Worm (Caenorhabditis elegans) whole organism, L1 larva: Measurements from ENCODE around the gene F21C10.7.

Experiments
- blmp-1 ChIP-seq: fragments of 150-350 bp; optimal IDR thresholded peaks from 2 replicates; lab custom pipeline; 2014; ENCODE audit warnings: missing biosample characterization, missing genetic modification characterization
- ceh-63 ChIP-seq: fragments of 200-800 bp; sonication (Bioruptor generic); optimal IDR thresholded peaks from 2 replicates; lab custom pipeline; 2018; ENCODE audit warnings: mild to moderate bottlenecking, missing genetic modification characterization, missing compliant biosample characterization
- ceh-82 ChIP-seq, 3 experiments: fragments of 150-350 bp in 1 of 3; sonication (generic microtip) in 2 of 3; optimal IDR thresholded peaks; 2 replicates each; lab custom pipeline; 2014 to 2017; ENCODE audit warnings: missing biosample characterization in 3 of 3, missing genetic modification characterization in 3 of 3
- ceh-88 ChIP-seq: fragments of 200-800 bp; sonication (Bioruptor generic); IDR thresholded peaks from 2 replicates; pipeline ENCODE4 v1.3.6; 2022; ENCODE audit warnings: missing genetic modification characterization, missing compliant biosample characterization
- dpl-1 ChIP-seq, 3 experiments: fragments of 150-350 bp in 2 of 3; sonication (generic microtip) in 1 of 3; optimal IDR thresholded peaks; 2 replicates each; lab custom pipeline; 2014 to 2017; ENCODE audit warnings: missing biosample characterization in 3 of 3, missing genetic modification characterization in 3 of 3, missing genetic modification reagents in 3 of 3
- efl-1 ChIP-seq, 4 experiments: fragments of 150-350 bp; optimal IDR thresholded peaks in 3 of 4; peaks in 1 of 4; 1 replicate in 1 of 4; 2 replicates in 3 of 4; lab custom pipeline; 2014; ENCODE audit warnings: missing biosample characterization in 2 of 4, missing genetic modification characterization in 2 of 4, missing genetic modification reagents in 2 of 4
- egl-13 ChIP-seq: sonication (generic microtip); optimal IDR thresholded peaks from 2 replicates; lab custom pipeline; 2016; ENCODE audit warnings: missing genotype, missing genetic modification reagents, missing genetic modification characterization, missing compliant biosample characterization
- egl-27 ChIP-seq, 2 experiments: fragments of 150-350 bp in 1 of 2; sonication (generic microtip); optimal IDR thresholded peaks; 3 replicates each; lab custom pipeline; 2017 to 2018; ENCODE audit warnings: missing biosample characterization in 2 of 2, missing genetic modification characterization in 2 of 2, missing genetic modification reagents in 2 of 2
- elt-2 ChIP-seq: sonication (generic microtip); optimal IDR thresholded peaks from 2 replicates; lab custom pipeline; 2016; ENCODE audit warnings: missing genetic modification characterization, mild to moderate bottlenecking, inconsistent platforms, missing compliant biosample characterization, missing genetic modification reagents
- ets-5 ChIP-seq: fragments of 200-800 bp; sonication (Bioruptor generic); IDR thresholded peaks from 2 replicates; pipeline ENCODE4 v1.3.6; 2022; ENCODE audit warnings: missing genetic modification characterization, missing compliant biosample characterization
- fkh-10 ChIP-seq: sonication (generic microtip); optimal IDR thresholded peaks from 2 replicates; lab custom pipeline; 2017; ENCODE audit warnings: missing biosample characterization, missing genetic modification reagents, missing genetic modification characterization
- fkh-4 ChIP-seq: sonication (generic microtip); optimal IDR thresholded peaks from 2 replicates; lab custom pipeline; 2016; ENCODE audit warnings: missing compliant biosample characterization, missing genetic modification characterization, borderline replicate concordance
- fkh-8 ChIP-seq: sonication (generic microtip); optimal IDR thresholded peaks from 2 replicates; lab custom pipeline; 2016; ENCODE audit warnings: mild to moderate bottlenecking, missing genetic modification characterization, missing compliant biosample characterization
- isw-1 ChIP-seq: fragments of 200-800 bp; sonication (Bioruptor generic); IDR thresholded peaks from 2 replicates; pipeline ENCODE4 v1.3.6; 2022; ENCODE audit warnings: missing genetic modification characterization, missing compliant biosample characterization
- lin-13 ChIP-seq: fragments of 150-350 bp; optimal IDR thresholded peaks from 2 replicates; lab custom pipeline; 2014; ENCODE audit warnings: missing biosample characterization, missing genetic modification reagents, missing genetic modification characterization
- lin-14 ChIP-seq: fragments of 200-800 bp; sonication (Bioruptor generic); optimal IDR thresholded peaks from 2 replicates; lab custom pipeline; 2018; ENCODE audit warnings: mild to moderate bottlenecking, missing genetic modification characterization, moderate library complexity, missing compliant biosample characterization
- lin-35 ChIP-seq, 2 experiments: fragments of 150-350 bp; optimal IDR thresholded peaks; 2 replicates each; lab custom pipeline; 2014; ENCODE audit warnings: missing biosample characterization in 2 of 2, missing genetic modification characterization in 2 of 2, missing genetic modification reagents in 2 of 2
- mab-9 ChIP-seq: fragments of 200-800 bp; sonication (Bioruptor generic); IDR thresholded peaks from 2 replicates; pipeline ENCODE4 v1.3.6; 2022; ENCODE audit warnings: missing genetic modification reagents, missing genetic modification characterization, missing compliant biosample characterization
- mdl-1 ChIP-seq, 2 experiments: fragments of 150-350 bp; optimal IDR thresholded peaks; 2 replicates each; lab custom pipeline; 2014 to 2017; ENCODE audit warnings: missing biosample characterization in 2 of 2, missing genetic modification characterization in 2 of 2, inconsistent platforms in 1 of 2
- mef-2 ChIP-seq: fragments of 150-350 bp; optimal IDR thresholded peaks from 2 replicates; lab custom pipeline; 2014; ENCODE audit warnings: missing biosample characterization, missing genetic modification characterization
- nhr-12 ChIP-seq: sonication (generic microtip); optimal IDR thresholded peaks from 2 replicates; lab custom pipeline; 2017; ENCODE audit warnings: missing biosample characterization, missing genetic modification characterization
- nhr-19 ChIP-seq: fragments of 200-800 bp; sonication (Bioruptor generic); conservative IDR thresholded peaks from 2 replicates; pipeline ENCODE4 v1.3.6; 2022; ENCODE audit warnings: missing genetic modification characterization, missing compliant biosample characterization
- nhr-20 ChIP-seq: sonication (generic microtip); optimal IDR thresholded peaks from 2 replicates; lab custom pipeline; 2016; ENCODE audit warnings: mild to moderate bottlenecking, missing genetic modification characterization, missing compliant biosample characterization
- nhr-28 ChIP-seq: fragments of 150-350 bp; optimal IDR thresholded peaks from 2 replicates; lab custom pipeline; 2014; ENCODE audit warnings: missing biosample characterization, missing genetic modification characterization
- nhr-71 ChIP-seq: sonication (generic microtip); optimal IDR thresholded peaks from 2 replicates; lab custom pipeline; 2016; ENCODE audit warnings: mild to moderate bottlenecking, missing genetic modification characterization, moderate library complexity, missing compliant biosample characterization
- nhr-76 ChIP-seq: sonication (generic microtip); optimal IDR thresholded peaks from 2 replicates; lab custom pipeline; 2017; ENCODE audit warnings: missing biosample characterization, missing genetic modification characterization
- nhr-77 ChIP-seq: fragments of 150-350 bp; optimal IDR thresholded peaks from 2 replicates; lab custom pipeline; 2014; ENCODE audit warnings: missing biosample characterization, missing genetic modification characterization
- nhr-85 ChIP-seq: sonication (generic microtip); peaks from one replicate; lab custom pipeline; 2016; ENCODE audit warnings: missing genetic modification characterization, inconsistent platforms, missing compliant biosample characterization
- snpc-4 ChIP-seq: fragments of 150-350 bp; optimal IDR thresholded peaks from 2 replicates; lab custom pipeline; 2014; ENCODE audit warnings: missing biosample characterization, missing genetic modification characterization
- snu-23 ChIP-seq: sonication (generic microtip); optimal IDR thresholded peaks from 2 replicates; lab custom pipeline; 2016; ENCODE audit warnings: missing genetic modification characterization, missing compliant biosample characterization
- sox-4 ChIP-seq: sonication (generic microtip); optimal IDR thresholded peaks from 2 replicates; lab custom pipeline; 2016; ENCODE audit warnings: missing genetic modification characterization, missing compliant biosample characterization
- sptf-1 ChIP-seq: fragments of 150-350 bp; optimal IDR thresholded peaks from 2 replicates; lab custom pipeline; 2014; ENCODE audit warnings: missing biosample characterization, missing genetic modification characterization
- swsn-7 ChIP-seq: sonication (generic microtip); optimal IDR thresholded peaks from 2 replicates; lab custom pipeline; 2016; ENCODE audit warnings: missing genetic modification characterization, missing compliant biosample characterization
- tbx-2 ChIP-seq: sonication (generic microtip); optimal IDR thresholded peaks from 2 replicates; lab custom pipeline; 2016; ENCODE audit warnings: missing genetic modification characterization, missing compliant biosample characterization
- tlp-1 ChIP-seq: fragments of 150-350 bp; optimal IDR thresholded peaks from 2 replicates; lab custom pipeline; 2014; ENCODE audit warnings: missing biosample characterization, missing genetic modification characterization
- unc-62 ChIP-seq: fragments of 150-350 bp; optimal IDR thresholded peaks from 2 replicates; lab custom pipeline; 2014; ENCODE audit warnings: missing biosample characterization, missing genetic modification reagents, missing genetic modification characterization
- unc-98 ChIP-seq: fragments of 200-800 bp; sonication (Bioruptor generic); IDR thresholded peaks from 2 replicates; pipeline ENCODE4 v1.3.6; 2022; ENCODE audit warnings: missing genetic modification characterization, missing compliant biosample characterization
- xbp-1 ChIP-seq: sonication (generic microtip); optimal IDR thresholded peaks from 2 replicates; lab custom pipeline; 2016; ENCODE audit warnings: missing genetic modification characterization, missing compliant biosample characterization
- zag-1 ChIP-seq: fragments of 150-350 bp; optimal IDR thresholded peaks from 2 replicates; lab custom pipeline; 2014; ENCODE audit warnings: missing biosample characterization, missing genetic modification characterization
- ztf-4 ChIP-seq: fragments of 150-350 bp; optimal IDR thresholded peaks from 2 replicates; lab custom pipeline; 2014; ENCODE audit warnings: missing biosample characterization, missing genetic modification characterization

The F21C10.7 gene

ce11 chrV:9146849-9147557 is 34.4 kb downstream of the F21C10.7 start, which contains the start of gene spl-2 (continued):
- TF ChIP-seq elt-2 (tag; lab: Kevin White, UChicago) (peak; percentile 21), sox-4 (tag; lab: Kevin White, UChicago) (no peak), ceh-82 (tag; optimal IDR thresholded peaks at IDR 0.05; lab: Kevin White, UChicago) (no peak), lin-14 (GFP tag; lab: Kevin White, UChicago) (peak; percentile 83), dpl-1 (GFP tag; optimal IDR thresholded peaks at IDR 0.05; lab: Kevin White, UChicago) (no peak), nhr-76 (tag; lab: Kevin White, UChicago) (no peak), unc-98 (GFP tag; lab: Robert Waterston, UW) (no peak)

- TF ChIP-seq egl-13 (no peak), nhr-71 (tag; lab: Kevin White, UChicago) (peak; percentile 32), mab-9 (GFP tag; lab: Robert Waterston, UW) (no peak), tbx-2 (peak; percentile 2), nhr-85 (tag; lab: Kevin White, UChicago) (peak; percentile 82), sox-4 (tag; lab: Kevin White, UChicago) (no peak), fkh-8 (tag; lab: Kevin White, UChicago) (no peak), nhr-20 (tag; lab: Kevin White, UChicago) (peak; percentile 46), lin-14 (GFP tag; lab: Kevin White, UChicago) (peak; percentile 23)
Measured at ce11 chrV:9148151-9148550, 35.6 kb downstream of the F21C10.7 start.

- TF ChIP-seq nhr-85 (tag; lab: Kevin White, UChicago) (peak; percentile 78), nhr-12 (tag; lab: Kevin White, UChicago) (no peak), unc-62 (no peak), nhr-71 (tag; lab: Kevin White, UChicago) (peak; percentile 7), snu-23 (peak; percentile 4), nhr-20 (tag; lab: Kevin White, UChicago) (peak; percentile 7), swsn-7 (tag; lab: Kevin White, UChicago) (no peak)
Measured at ce11 chrV:9152339-9152738, 39.8 kb downstream of the F21C10.7 start.

- TF ChIP-seq snpc-4 = no peak
- no peak for TF ChIP-seq egl-27 (tag; optimal IDR thresholded peaks at IDR 0.05; lab: Kevin White, UChicago)
- TF ChIP-seq unc-62 = no peak
- TF ChIP-seq ceh-88 (GFP tag; lab: Robert Waterston, UW) = no peak
- TF ChIP-seq sox-4 (tag; lab: Kevin White, UChicago) = no peak
- no peak for TF ChIP-seq nhr-28 (tag; lab: Kevin White, UChicago)
- no peak for TF ChIP-seq isw-1 (GFP tag; lab: Robert Waterston, UW)
- TF ChIP-seq fkh-10 (GFP tag; lab: Kevin White, UChicago) = no peak
- no peak for TF ChIP-seq lin-14 (GFP tag; lab: Kevin White, UChicago)
- TF ChIP-seq fkh-4 (tag; lab: Kevin White, UChicago) = no peak
- TF ChIP-seq zag-1 (tag; lab: Kevin White, UChicago) = no peak
- no peak for TF ChIP-seq nhr-77 (tag; lab: Kevin White, UChicago)
- no peak for TF ChIP-seq mdl-1 (tag; optimal IDR thresholded peaks at IDR 0.05; lab: Kevin White, UChicago)
- TF ChIP-seq, all 84 proteins: peak for 0
Measured at ce11 chrV:9154772-9155171, 42.2 kb downstream of the F21C10.7 start, which contains the start of gene B0222.5. Gene B0222.5, minus strand, starts transcription at chrV:9154872.

- no peak for TF ChIP-seq nhr-77 (tag; lab: Kevin White, UChicago)
- no peak for TF ChIP-seq lin-13 (GFP tag; lab: Kevin White, UChicago)
- no peak for TF ChIP-seq nhr-19 (GFP tag; lab: Robert Waterston, UW)
- no peak for TF ChIP-seq lin-35 (GFP tag; optimal IDR thresholded peaks at IDR 0.05; lab: Kevin White, UChicago)
- no peak for TF ChIP-seq tbx-2
- TF ChIP-seq tlp-1 = no peak
- TF ChIP-seq blmp-1 (tag; lab: Kevin White, UChicago) = no peak
- TF ChIP-seq ceh-63 (GFP tag; lab: Kevin White, UChicago) = no peak
- no peak for TF ChIP-seq xbp-1
- no peak for TF ChIP-seq swsn-7 (tag; lab: Kevin White, UChicago)
- no peak for TF ChIP-seq mef-2
- no peak for TF ChIP-seq efl-1 (optimal IDR thresholded peaks at IDR 0.05; lab: Kevin White, UChicago)
- no peak for TF ChIP-seq efl-1 (GFP tag; optimal IDR thresholded peaks at IDR 0.05 in 1 of 2; lab: Kevin White, UChicago)
- TF ChIP-seq unc-98 (GFP tag; lab: Robert Waterston, UW) = no peak
- TF ChIP-seq ets-5 (GFP tag; lab: Robert Waterston, UW) = no peak
- no peak for TF ChIP-seq ztf-4 (tag; lab: Kevin White, UChicago)
- TF ChIP-seq sptf-1 (tag; lab: Kevin White, UChicago) = no peak
- TF ChIP-seq, all 84 proteins: peak for 0
Measured at ce11 chrV:9155616-9156015, 43.0 kb downstream of the F21C10.7 start.
